Worm (Caenorhabditis elegans): ENCODE measurements around the gene ZC239.16.

Gene ZC239.16

DNA sequence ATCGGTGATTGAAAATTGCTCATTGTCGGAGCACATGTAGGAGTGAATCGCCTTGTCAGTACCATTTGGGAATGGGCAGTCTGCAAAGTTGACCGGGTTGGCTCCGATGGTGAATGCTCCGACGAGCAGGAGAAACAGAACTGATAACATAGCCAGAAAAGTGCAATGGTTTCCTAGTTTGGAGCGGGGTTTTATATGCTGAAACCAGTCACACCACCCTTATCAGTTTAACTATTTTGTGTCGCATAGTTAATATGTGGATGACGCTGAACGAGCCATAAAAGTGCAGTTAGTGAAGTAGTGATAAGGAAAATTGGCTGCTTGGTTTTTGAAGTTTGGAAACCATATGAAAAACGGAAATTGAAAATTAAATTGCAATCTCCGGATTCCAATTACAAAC lies 20.7 kb upstream of the ZC239.16 start, which contains the start of gene C17F4.7:
TSS of gene C17F4.7 (minus strand) at position 180 of the 400 bp plus-strand sequence.
- no peak for TF ChIP-seq lsy-2 (tag; optimal IDR thresholded peaks at IDR 0.05)
- no peak for TF ChIP-seq ztf-4 (tag; optimal IDR thresholded peaks at IDR 0.05)
- TF ChIP-seq C34F6.9 (tag; optimal IDR thresholded peaks at IDR 0.05): no peak
- no peak for TF ChIP-seq unc-39 (tag; optimal IDR thresholded peaks at IDR 0.05)
- no peak for TF ChIP-seq elt-1 (tag; optimal IDR thresholded peaks at IDR 0.05)
- TF ChIP-seq egl-27 (tag; optimal IDR thresholded peaks at IDR 0.05): no peak
- TF ChIP-seq blmp-1 (tag; optimal IDR thresholded peaks at IDR 0.05; ENCODE audit: insufficient read depth): no peak
- TF ChIP-seq nhr-6 (tag; optimal IDR thresholded peaks at IDR 0.05): no peak
- no peak for TF ChIP-seq ztf-11 (tag; optimal IDR thresholded peaks at IDR 0.05)
- TF ChIP-seq lin-13 (GFP tag; optimal IDR thresholded peaks at IDR 0.05): no peak
- no peak for TF ChIP-seq nhr-12 (tag; optimal IDR thresholded peaks at IDR 0.05)
- TF ChIP-seq sma-9 (GFP tag; optimal IDR thresholded peaks at IDR 0.05): peak; percentile 52
- no peak for TF ChIP-seq sma-9 (tag; optimal IDR thresholded peaks at IDR 0.05)
- no peak for TF ChIP-seq ztf-1 (GFP tag; conservative IDR thresholded peaks at IDR 0.05)
- no peak for TF ChIP-seq R02D3.7 (tag; optimal IDR thresholded peaks at IDR 0.05)
- no peak for TF ChIP-seq unc-55 (GFP tag; optimal IDR thresholded peaks at IDR 0.05)
- TF ChIP-seq F13H6.1 (tag; optimal IDR thresholded peaks at IDR 0.05): peak; percentile 2
- TF ChIP-seq crh-2 (tag; optimal IDR thresholded peaks at IDR 0.05): peak; percentile 87
- no peak for TF ChIP-seq nhr-129 (tag; optimal IDR thresholded peaks at IDR 0.05)
- TF ChIP-seq ama-1 (optimal IDR thresholded peaks at IDR 0.05): no peak
- TF ChIP-seq dmd-4 (tag; optimal IDR thresholded peaks at IDR 0.05): no peak
- peak; percentile 9 for TF ChIP-seq sma-3 (GFP tag; optimal IDR thresholded peaks at IDR 0.05)
- no peak for TF ChIP-seq unc-62 (GFP tag; optimal IDR thresholded peaks at IDR 0.05)
- TF ChIP-seq nhr-10 (tag; optimal IDR thresholded peaks at IDR 0.05): no peak
- TF ChIP-seq snpc-4 (tag; optimal IDR thresholded peaks at IDR 0.05): no peak
- no peak for TF ChIP-seq lin-11 (tag; optimal IDR thresholded peaks at IDR 0.05)
- no peak for TF ChIP-seq ceh-82 (tag; optimal IDR thresholded peaks at IDR 0.05)
- TF ChIP-seq elt-3 (tag; optimal IDR thresholded peaks at IDR 0.05): no peak
- no peak for TF ChIP-seq nhr-23 (tag; optimal IDR thresholded peaks at IDR 0.05)
- peak; percentile 29 for TF ChIP-seq gmeb-1 (tag; optimal IDR thresholded peaks at IDR 0.05)
- no peak for TF ChIP-seq alr-1 (tag; optimal IDR thresholded peaks at IDR 0.05)
- TF ChIP-seq mdl-1 (tag; optimal IDR thresholded peaks at IDR 0.05): no peak
- TF ChIP-seq zag-1 (tag; optimal IDR thresholded peaks at IDR 0.05): no peak
- no peak for TF ChIP-seq sem-4 (tag; optimal IDR thresholded peaks at IDR 0.05)
- TF ChIP-seq ZK546.5 (tag; optimal IDR thresholded peaks at IDR 0.05): no peak
- no peak for TF ChIP-seq nhr-21 (tag; optimal IDR thresholded peaks at IDR 0.05)
- TF ChIP-seq mbf-1 (tag; optimal IDR thresholded peaks at IDR 0.05): no peak
- TF ChIP-seq ceh-16 (tag; optimal IDR thresholded peaks at IDR 0.05): no peak
- TF ChIP-seq nhr-77 (tag; optimal IDR thresholded peaks at IDR 0.05): no peak
- TF ChIP-seq nhr-25 (tag; optimal IDR thresholded peaks at IDR 0.05): no peak
- no peak for TF ChIP-seq aly-2 (tag; optimal IDR thresholded peaks at IDR 0.05)
- no peak for TF ChIP-seq lin-39 (tag; optimal IDR thresholded peaks at IDR 0.05)
- no peak for TF ChIP-seq mab-5 (tag; optimal IDR thresholded peaks at IDR 0.05)
- TF ChIP-seq skn-1 (tag; optimal IDR thresholded peaks at IDR 0.05): no peak
- no peak for TF ChIP-seq Y55F3AM.14 (GFP tag; optimal IDR thresholded peaks at IDR 0.05)
- no peak for TF ChIP-seq nhr-11 (tag; optimal IDR thresholded peaks at IDR 0.05)
- no peak for TF ChIP-seq peb-1 (tag; optimal IDR thresholded peaks at IDR 0.05)
- TF ChIP-seq nhr-237 (tag; optimal IDR thresholded peaks at IDR 0.05): no peak
- peak; percentile 69 for TF ChIP-seq fos-1 (tag; optimal IDR thresholded peaks at IDR 0.05)

All from whole organism, L2 larva.